Fruit fly (Drosophila melanogaster): ENCODE results near the gene SdhD.

The SdhD gene

dm6 chr3R:23729066-23729465 is 31.3 kb downstream of the SdhD start (continued):
- TF ChIP-seq MTF-1 (GFP tag; optimal IDR thresholded peaks at IDR 0.05; ENCODE audit: borderline replicate concordance) = peak; percentile 60
- no peak for TF ChIP-seq CG16779 (GFP tag; IDR thresholded peaks at IDR 0.05)
- TF ChIP-seq CG7786 (GFP tag; optimal IDR thresholded peaks at IDR 0.05) = peak; percentile 34
- TF ChIP-seq Hmr (GFP tag; optimal IDR thresholded peaks at IDR 0.05) = peak; percentile 83
- TF ChIP-seq insv (GFP tag; optimal IDR thresholded peaks at IDR 0.05) = peak in 1 of 2 experiments; percentile 27
- no peak for TF ChIP-seq CG12942 (GFP tag; optimal IDR thresholded peaks at IDR 0.05)
- TF ChIP-seq CG10274 (GFP tag; optimal IDR thresholded peaks at IDR 0.05) = peak; percentile 4
- TF ChIP-seq dati (GFP tag; IDR thresholded peaks at IDR 0.05) = no peak
- no peak for TF ChIP-seq Rx (GFP tag; IDR thresholded peaks at IDR 0.05)
- TF ChIP-seq rib (GFP tag; IDR thresholded peaks at IDR 0.05) = peak; percentile 68; the same call in 1 of the 2 replicates
- TF ChIP-seq CG17912 (GFP tag; optimal IDR thresholded peaks at IDR 0.05) = no peak
- no peak for TF ChIP-seq fd96Cb (tag; optimal IDR thresholded peaks at IDR 0.05)
- no peak for TF ChIP-seq mld (GFP tag; IDR thresholded peaks at IDR 0.05; ENCODE audit: partially characterized antibody)
- no peak for TF ChIP-seq Dad (GFP tag; optimal IDR thresholded peaks at IDR 0.05)
- TF ChIP-seq HLHmδ (GFP tag; optimal IDR thresholded peaks at IDR 0.05) = peak; percentile 56
- TF ChIP-seq CG11696 (GFP tag; IDR thresholded peaks at IDR 0.05) = no peak
- TF ChIP-seq Dfd (GFP tag; optimal IDR thresholded peaks at IDR 0.05) = no peak
- TF ChIP-seq zf30C (GFP tag; optimal IDR thresholded peaks at IDR 0.05) = no peak
- TF ChIP-seq E2f2 (GFP tag; IDR thresholded peaks at IDR 0.05) = no peak
- no peak for TF ChIP-seq H15 (GFP tag; IDR thresholded peaks at IDR 0.05)
- no peak for TF ChIP-seq h (optimal IDR thresholded peaks at IDR 0.05)
- TF ChIP-seq cato (GFP tag; optimal IDR thresholded peaks at IDR 0.05; ENCODE audit: borderline replicate concordance) = no peak
- peak in 1 of 2 experiments; percentile 24 for TF ChIP-seq bsh (GFP tag; optimal IDR thresholded peaks at IDR 0.05)
- no peak for TF ChIP-seq CG7839 (tag; optimal IDR thresholded peaks at IDR 0.05)
- no peak for TF ChIP-seq hth (optimal IDR thresholded peaks at IDR 0.05)
- no peak for TF ChIP-seq Lpt (GFP tag; optimal IDR thresholded peaks at IDR 0.05)
- no peak for TF ChIP-seq CkIIα-i1 (GFP tag; IDR thresholded peaks at IDR 0.05)
- no peak for TF ChIP-seq CG7928 (GFP tag; optimal IDR thresholded peaks at IDR 0.05)
- TF ChIP-seq Blimp-1 (GFP tag; optimal IDR thresholded peaks at IDR 0.05) = peak; percentile 14
- TF ChIP-seq peb (GFP tag; IDR thresholded peaks at IDR 0.05) = no peak
- no peak for TF ChIP-seq Lim3 (GFP tag; IDR thresholded peaks at IDR 0.05)
- peak; percentile 54 for TF ChIP-seq ATbp (GFP tag; optimal IDR thresholded peaks at IDR 0.05)
- TF ChIP-seq CG17385 (GFP tag; optimal IDR thresholded peaks at IDR 0.05) = peak; percentile 45
- TF ChIP-seq run (tag; optimal IDR thresholded peaks at IDR 0.05) = no peak
- peak in 1 of 2 experiments; percentile 34 for TF ChIP-seq Pdp1 (GFP tag; optimal IDR thresholded peaks at IDR 0.05)
- TF ChIP-seq CG10543 (GFP tag; optimal IDR thresholded peaks at IDR 0.05) = peak; percentile 89
- no peak for TF ChIP-seq gsb (GFP tag; IDR thresholded peaks at IDR 0.05)
- TF ChIP-seq crc (GFP tag; optimal IDR thresholded peaks at IDR 0.05) = no peak
- TF ChIP-seq CG15479 (GFP tag; optimal IDR thresholded peaks at IDR 0.05) = no peak
- TF ChIP-seq ttk (GFP tag; IDR thresholded peaks at IDR 0.05) = no peak
- no peak for TF ChIP-seq tx (GFP tag; optimal IDR thresholded peaks at IDR 0.05)
- TF ChIP-seq CG1832 (GFP tag; optimal IDR thresholded peaks at IDR 0.05) = no peak
- TF ChIP-seq cas (GFP tag; IDR thresholded peaks at IDR 0.05) = no peak
- TF ChIP-seq Sry-β (GFP tag; optimal IDR thresholded peaks at IDR 0.05) = no peak
- TF ChIP-seq CG33213 (GFP tag; optimal IDR thresholded peaks at IDR 0.05) = no peak
- no peak for TF ChIP-seq CG6254 (GFP tag; optimal IDR thresholded peaks at IDR 0.05)
- TF ChIP-seq Hr39 (optimal IDR thresholded peaks at IDR 0.05) = no peak
- peak in 1 of 2 experiments; percentile 12 for TF ChIP-seq Hr51 (GFP tag; optimal IDR thresholded peaks at IDR 0.05)
- TF ChIP-seq Oaz (GFP tag; IDR thresholded peaks at IDR 0.05) = no peak
- TF ChIP-seq YL-1 (GFP tag; optimal IDR thresholded peaks at IDR 0.05) = peak; percentile 23
- TF ChIP-seq Side (GFP tag; optimal IDR thresholded peaks at IDR 0.05) = no peak
- no peak for TF ChIP-seq CG17328 (GFP tag; IDR thresholded peaks at IDR 0.05)

All from whole organism, embryonic.